Worm (Caenorhabditis elegans): ENCODE results near the gene Y43F8B.19.

The Y43F8B.19 gene

ce11 chrV:19522551-19523137 is 10.5 kb upstream of the Y43F8B.19 start (continued):
- TF ChIP-seq alr-1 (tag; optimal IDR thresholded peaks at IDR 0.05; ENCODE audit: borderline replicate concordance): no peak
- TF ChIP-seq rnt-1 (tag; optimal IDR thresholded peaks at IDR 0.05): peak; percentile 81

- TF ChIP-seq vab-15 (tag; optimal IDR thresholded peaks at IDR 0.05): peak; percentile 83
- TF ChIP-seq efl-1 (optimal IDR thresholded peaks at IDR 0.05): no peak
- TF ChIP-seq efl-1 (GFP tag; optimal IDR thresholded peaks at IDR 0.05 in 1 of 2): peak in 1 of 2 experiments; percentile 69
- peak; percentile 33 for TF ChIP-seq lin-13 (GFP tag; optimal IDR thresholded peaks at IDR 0.05)
- no peak for TF ChIP-seq nhr-12 (tag; optimal IDR thresholded peaks at IDR 0.05)
- TF ChIP-seq rnt-1 (tag; optimal IDR thresholded peaks at IDR 0.05): peak; percentile 54
- TF ChIP-seq nhr-71 (tag; optimal IDR thresholded peaks at IDR 0.05): peak; percentile 83
- peak; percentile 18 for TF ChIP-seq jun-1 (tag; optimal IDR thresholded peaks at IDR 0.05)
- no peak for TF ChIP-seq zip-4 (GFP tag; optimal IDR thresholded peaks at IDR 0.05)
- no peak for TF ChIP-seq tlp-1 (tag; optimal IDR thresholded peaks at IDR 0.05)
- peak; percentile 54 for TF ChIP-seq nhr-90 (tag; optimal IDR thresholded peaks at IDR 0.05; ENCODE audit: poor library complexity)
- no peak for TF ChIP-seq mab-9 (GFP tag; IDR thresholded peaks at IDR 0.05)
- peak; percentile 49 for TF ChIP-seq tbx-2 (tag; optimal IDR thresholded peaks at IDR 0.05)
- TF ChIP-seq elt-2 (tag; optimal IDR thresholded peaks at IDR 0.05): peak; percentile 12
- TF ChIP-seq irx-1 (tag; optimal IDR thresholded peaks at IDR 0.05): peak; percentile 2
- no peak for TF ChIP-seq egl-13 (tag; optimal IDR thresholded peaks at IDR 0.05)
- TF ChIP-seq pag-3 (tag; optimal IDR thresholded peaks at IDR 0.05; ENCODE audit: borderline replicate concordance, insufficient read depth): peak; percentile 26
- peak in 1 of 2 experiments; percentile 82 for TF ChIP-seq mdl-1 (tag; optimal IDR thresholded peaks at IDR 0.05)
- TF ChIP-seq nhr-85 (tag): peak; percentile 92
- peak in 1 of 2 experiments; percentile 45 for TF ChIP-seq lin-35 (GFP tag; optimal IDR thresholded peaks at IDR 0.05)
- peak; percentile 80 for TF ChIP-seq nhr-20 (tag; optimal IDR thresholded peaks at IDR 0.05)
- peak; percentile 83 for TF ChIP-seq lin-39 (tag; optimal IDR thresholded peaks at IDR 0.05)
- TF ChIP-seq elt-3 (tag; optimal IDR thresholded peaks at IDR 0.05): peak in 2 of 6 experiments; percentile 7 to 8
- TF ChIP-seq xbp-1 (tag; optimal IDR thresholded peaks at IDR 0.05): peak; percentile 24
- TF ChIP-seq dpl-1 (GFP tag; optimal IDR thresholded peaks at IDR 0.05): peak in 1 of 3 experiments; percentile 35
- peak in 1 of 2 experiments; percentile 43 for TF ChIP-seq lsy-2 (tag; optimal IDR thresholded peaks at IDR 0.05)
- peak; percentile 11 for TF ChIP-seq mef-2 (tag; optimal IDR thresholded peaks at IDR 0.05)
- peak; percentile 68 for TF ChIP-seq mep-1 (tag; optimal IDR thresholded peaks at IDR 0.05)
- TF ChIP-seq unc-98 (GFP tag; IDR thresholded peaks at IDR 0.05): no peak
- TF ChIP-seq lin-14 (GFP tag; optimal IDR thresholded peaks at IDR 0.05): peak; percentile 81
- no peak for TF ChIP-seq nhr-84 (tag; optimal IDR thresholded peaks at IDR 0.05)
- peak; percentile 84 for TF ChIP-seq nhr-19 (GFP tag; conservative IDR thresholded peaks at IDR 0.05)
- TF ChIP-seq nhr-47 (tag; optimal IDR thresholded peaks at IDR 0.05): peak; percentile 46
- TF ChIP-seq snu-23 (GFP tag; optimal IDR thresholded peaks at IDR 0.05): peak; percentile 65
Measured at ce11 chrV:19521351-19522278, 9.5 kb upstream of the Y43F8B.19 start.

ce11 chrV:19520597-19521322 is 8.7 kb upstream of the Y43F8B.19 start:
- TF ChIP-seq rnt-1 (tag; optimal IDR thresholded peaks at IDR 0.05) (no peak), lir-3 (tag; optimal IDR thresholded peaks at IDR 0.05; ENCODE audit: poor library complexity) (no peak), lsy-2 (tag; optimal IDR thresholded peaks at IDR 0.05) (peak in 1 of 2 experiments; percentile 8), efl-1 (optimal IDR thresholded peaks at IDR 0.05) (no peak), efl-1 (GFP tag; optimal IDR thresholded peaks at IDR 0.05 in 1 of 2) (peak in 1 of 2 experiments; percentile 84), ama-1 (optimal IDR thresholded peaks at IDR 0.05) (peak; percentile 70)
